Worm (Caenorhabditis elegans): ENCODE measurements around the gene Y38H6C.13.

DNA sequence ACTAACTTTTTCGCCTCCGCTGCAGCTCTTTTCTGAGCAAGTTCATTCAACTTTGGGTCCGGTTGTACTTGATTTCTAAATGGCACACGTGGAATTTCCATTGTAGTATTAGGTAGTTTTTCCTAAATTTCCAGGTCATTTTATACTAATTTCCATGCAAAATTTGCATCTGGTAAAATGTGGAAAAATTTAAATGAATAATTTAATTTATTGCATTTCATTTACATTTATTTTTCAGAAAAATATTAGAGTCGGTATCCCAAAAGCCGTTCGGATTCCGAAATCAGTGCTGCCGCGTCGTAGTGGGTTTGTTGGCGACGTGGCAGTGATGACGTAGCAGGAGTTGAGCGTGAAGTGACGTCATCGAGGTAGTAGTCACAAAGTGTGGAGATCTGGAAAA lies 19.5 kb downstream of the Y38H6C.13 start, which contains the start of gene Y38H6C.18:
- TF ChIP-seq sma-3 (GFP tag; optimal IDR thresholded peaks at IDR 0.05): no peak
- no peak for TF ChIP-seq crh-2 (tag; optimal IDR thresholded peaks at IDR 0.05)
